Worm (Caenorhabditis elegans): Measurements from ENCODE around the gene rheb-1.

DNA sequence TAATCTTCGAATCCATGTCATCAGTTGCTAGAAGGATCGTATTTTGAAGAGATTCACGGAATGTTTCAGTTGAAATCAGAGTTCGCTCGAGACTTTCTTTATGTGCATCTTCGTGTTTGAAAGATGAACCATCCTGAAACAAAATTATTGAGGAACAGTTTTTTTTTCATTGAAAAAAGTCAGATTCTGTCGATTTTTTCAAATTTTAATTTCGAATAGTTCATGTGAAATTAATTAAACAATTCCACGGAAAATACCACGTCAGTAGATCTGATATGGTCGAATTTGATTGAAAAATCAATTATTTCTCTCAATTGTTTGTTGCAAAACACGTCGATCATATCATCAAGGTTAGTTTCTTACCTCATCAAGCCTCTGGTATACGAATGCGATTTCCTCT is 16.4 kb downstream of the rheb-1 start, which contains the start of gene F54C8.1:
- TF ChIP-seq dao-5 (tag; optimal IDR thresholded peaks at IDR 0.05) (no peak), him-1 (tag; optimal IDR thresholded peaks at IDR 0.05) (no peak), W03F9.2 (tag; optimal IDR thresholded peaks at IDR 0.05) (no peak)

Measured in whole organism, L4/young adult.